Fruit fly (Drosophila melanogaster) whole organism, prepupa: ENCODE data around the gene Gk2.

Source experiments
- CG34406 ChIP-seq: fragments of 200-800 bp; sonication (Bioruptor generic); optimal IDR thresholded peaks from 3 replicates; lab custom pipeline; 2016; ENCODE audit warnings: missing biosample characterization, missing genetic modification characterization
- Lpt ChIP-seq: fragments of 200-800 bp; sonication (Bioruptor generic); optimal IDR thresholded peaks from 3 replicates; lab custom pipeline; 2016; ENCODE audit warnings: missing biosample characterization, missing genetic modification characterization

- TF ChIP-seq CG34406 (GFP tag; lab: Kevin White, UChicago) (no peak), Lpt (GFP tag; lab: Kevin White, UChicago) (no peak)
Measured at dm6 chr3L:1748218-1748617, 10.0 kb downstream of the Gk2 start.
